Worm (Caenorhabditis elegans): Measurements from ENCODE around the gene Y69A2AR.32.

Y69A2AR.32 gene

ce11 chrIV:2601988-2602861 lies 8.0 kb upstream of the Y69A2AR.32 start (continued):
- peak; percentile 39 for TF ChIP-seq egl-5 (tag; optimal IDR thresholded peaks at IDR 0.05)

ce11 chrIV:2602862-2603189 lies 7.4 kb upstream of the Y69A2AR.32 start:
- TF ChIP-seq nhr-43 (tag; optimal IDR thresholded peaks at IDR 0.05; ENCODE audit: poor library complexity, severe bottlenecking), result no peak
- TF ChIP-seq nfya-1 (tag; optimal IDR thresholded peaks at IDR 0.05; ENCODE audit: insufficient read depth), result no peak
- no peak for TF ChIP-seq ZK546.5 (tag; optimal IDR thresholded peaks at IDR 0.05)
- no peak for TF ChIP-seq egl-5 (tag; optimal IDR thresholded peaks at IDR 0.05)
- TF ChIP-seq ceh-16 (tag; optimal IDR thresholded peaks at IDR 0.05), result no peak
- TF ChIP-seq jun-1 (tag; optimal IDR thresholded peaks at IDR 0.05), result no peak
- TF ChIP-seq pha-4 (tag; optimal IDR thresholded peaks at IDR 0.05), result no peak
- TF ChIP-seq egl-27 (tag; optimal IDR thresholded peaks at IDR 0.05), result no peak
- TF ChIP-seq nhr-28 (tag; optimal IDR thresholded peaks at IDR 0.05), result no peak
- TF ChIP-seq ceh-82 (tag; optimal IDR thresholded peaks at IDR 0.05), result no peak
- TF ChIP-seq nhr-23 (tag; optimal IDR thresholded peaks at IDR 0.05), result no peak
- TF ChIP-seq ztf-4 (tag; optimal IDR thresholded peaks at IDR 0.05), result no peak
- TF ChIP-seq unc-39 (tag; optimal IDR thresholded peaks at IDR 0.05), result no peak
- TF ChIP-seq nhr-11 (tag; optimal IDR thresholded peaks at IDR 0.05), result no peak
- TF ChIP-seq lin-39 (tag; optimal IDR thresholded peaks at IDR 0.05), result no peak
- no peak for TF ChIP-seq aly-2 (tag; optimal IDR thresholded peaks at IDR 0.05)
- no peak for TF ChIP-seq unc-62 (GFP tag; optimal IDR thresholded peaks at IDR 0.05)
- no peak for TF ChIP-seq ama-1 (optimal IDR thresholded peaks at IDR 0.05)

- TF ChIP-seq pha-4 (tag; optimal IDR thresholded peaks at IDR 0.05) (peak; percentile 61), lin-39 (tag; optimal IDR thresholded peaks at IDR 0.05) (no peak), R02D3.7 (tag; optimal IDR thresholded peaks at IDR 0.05) (no peak), tbx-2 (tag; optimal IDR thresholded peaks at IDR 0.05) (no peak), ceh-82 (tag; optimal IDR thresholded peaks at IDR 0.05) (no peak), nhr-25 (tag; optimal IDR thresholded peaks at IDR 0.05) (peak; percentile 22), zag-1 (tag; optimal IDR thresholded peaks at IDR 0.05) (no peak), jun-1 (tag; optimal IDR thresholded peaks at IDR 0.05) (no peak), pqm-1 (tag; optimal IDR thresholded peaks at IDR 0.05) (no peak), fos-1 (tag; optimal IDR thresholded peaks at IDR 0.05) (no peak), elt-3 (tag; optimal IDR thresholded peaks at IDR 0.05) (no peak), nhr-67 (tag; optimal IDR thresholded peaks at IDR 0.05) (no peak), unc-62 (GFP tag; optimal IDR thresholded peaks at IDR 0.05) (no peak), nfya-1 (tag; optimal IDR thresholded peaks at IDR 0.05; ENCODE audit: insufficient read depth) (peak; percentile 32), nhr-12 (tag; optimal IDR thresholded peaks at IDR 0.05) (no peak), fkh-2 (tag; optimal IDR thresholded peaks at IDR 0.05) (no peak), elt-1 (tag; optimal IDR thresholded peaks at IDR 0.05) (no peak), nhr-11 (tag; optimal IDR thresholded peaks at IDR 0.05) (no peak), ztf-11 (tag; optimal IDR thresholded peaks at IDR 0.05) (no peak), ceh-28 (tag; optimal IDR thresholded peaks at IDR 0.05) (no peak), ceh-9 (tag; optimal IDR thresholded peaks at IDR 0.05) (no peak), nhr-28 (tag; optimal IDR thresholded peaks at IDR 0.05) (no peak), ztf-4 (tag; optimal IDR thresholded peaks at IDR 0.05) (no peak), lin-15B (tag; optimal IDR thresholded peaks at IDR 0.05) (no peak), ama-1 (optimal IDR thresholded peaks at IDR 0.05) (peak; percentile 87), nhr-23 (tag; optimal IDR thresholded peaks at IDR 0.05) (peak; percentile 11), mml-1 (tag; optimal IDR thresholded peaks at IDR 0.05) (no peak), nhr-76 (tag; optimal IDR thresholded peaks at IDR 0.05) (no peak), snpc-4 (tag; optimal IDR thresholded peaks at IDR 0.05) (no peak), sea-2 (GFP tag; optimal IDR thresholded peaks at IDR 0.05) (no peak), mdl-1 (tag; optimal IDR thresholded peaks at IDR 0.05) (no peak), ZK546.5 (tag; optimal IDR thresholded peaks at IDR 0.05) (no peak), egl-5 (tag; optimal IDR thresholded peaks at IDR 0.05) (peak; percentile 43), lsy-12 (tag; optimal IDR thresholded peaks at IDR 0.05) (no peak), fkh-10 (GFP tag; optimal IDR thresholded peaks at IDR 0.05) (no peak), elt-2 (tag; optimal IDR thresholded peaks at IDR 0.05) (no peak)
Observed at ce11 chrIV:2603556-2604021, 6.6 kb upstream of the Y69A2AR.32 start.

Measured in whole organism, L3 larva.